Worm (Caenorhabditis elegans): Measurements from ENCODE around the gene adm-2.

- TF ChIP-seq him-1 (tag; optimal IDR thresholded peaks at IDR 0.05): no peak
- no peak for TF ChIP-seq W03F9.2 (tag; optimal IDR thresholded peaks at IDR 0.05)
- TF ChIP-seq dao-5 (tag; optimal IDR thresholded peaks at IDR 0.05): no peak
Observed at ce11 chrX:13675444-13675843, 12.3 kb upstream of the adm-2 start.
